Fruit fly (Drosophila melanogaster) whole organism, wandering third instar larva: ENCODE results near the gene Gem2.
A peak's percentile ranks its signal among the peaks of the same experiment; 100 is the strongest.

Experiments
- CG9705 ChIP-seq: fragments of 200-800 bp; sonication (Bioruptor generic); optimal IDR thresholded peaks from 2 replicates; lab custom pipeline; 2018; ENCODE audit warnings: missing biosample characterization, mild to moderate bottlenecking, missing genetic modification characterization
- Dfd ChIP-seq: fragments of >200 bp; optimal IDR thresholded peaks from 2 replicates; lab custom pipeline; 2017; ENCODE audit warnings: missing biosample characterization, missing genetic modification characterization
- Dif ChIP-seq: fragments of 200-275, 200-300 bp; sonication (Bioruptor generic); optimal IDR thresholded peaks from 2 replicates; lab custom pipeline; 2018; ENCODE audit warnings: missing biosample characterization, missing genetic modification characterization; ENCODE audit not compliant: partially characterized antibody
- Hr78 ChIP-seq: fragments of >200 bp; optimal IDR thresholded peaks from 2 replicates; lab custom pipeline; 2017; ENCODE audit warnings: missing biosample characterization, missing genetic modification characterization
- Jra ChIP-seq: sonication (Bioruptor generic); optimal IDR thresholded peaks from 2 replicates; lab custom pipeline; 2016; ENCODE audit warnings: missing biosample characterization, missing genetic modification characterization
- Mio ChIP-seq: sonication (Bioruptor generic); optimal IDR thresholded peaks from 2 replicates; lab custom pipeline; 2016; ENCODE audit warnings: missing biosample characterization, missing genetic modification characterization
- OdsH ChIP-seq: fragments of 200-800 bp; sonication (Bioruptor generic); optimal IDR thresholded peaks from 2 replicates; lab custom pipeline; 2016; ENCODE audit warnings: missing biosample characterization, mild to moderate bottlenecking, missing genetic modification characterization
- h ChIP-seq: fragments of 200-800 bp; sonication (Bioruptor generic); optimal IDR thresholded peaks from 3 replicates; lab custom pipeline; 2016; ENCODE audit warnings: missing biosample characterization, mild to moderate bottlenecking, missing genetic modification characterization
- jim ChIP-seq: fragments of 175-275, 200-325 bp; sonication (Bioruptor generic); optimal IDR thresholded peaks from 2 replicates; lab custom pipeline; 2016; ENCODE audit warnings: missing biosample characterization, mild to moderate bottlenecking, missing genetic modification characterization
- sv ChIP-seq: fragments of 200-800 bp; sonication (Bioruptor generic); optimal IDR thresholded peaks from 3 replicates; lab custom pipeline; 2016; ENCODE audit warnings: missing biosample characterization, missing genetic modification characterization
- tai ChIP-seq: sonication (Bioruptor generic); optimal IDR thresholded peaks from 2 replicates; lab custom pipeline; 2016; ENCODE audit warnings: missing biosample characterization, missing genetic modification characterization

DNA sequence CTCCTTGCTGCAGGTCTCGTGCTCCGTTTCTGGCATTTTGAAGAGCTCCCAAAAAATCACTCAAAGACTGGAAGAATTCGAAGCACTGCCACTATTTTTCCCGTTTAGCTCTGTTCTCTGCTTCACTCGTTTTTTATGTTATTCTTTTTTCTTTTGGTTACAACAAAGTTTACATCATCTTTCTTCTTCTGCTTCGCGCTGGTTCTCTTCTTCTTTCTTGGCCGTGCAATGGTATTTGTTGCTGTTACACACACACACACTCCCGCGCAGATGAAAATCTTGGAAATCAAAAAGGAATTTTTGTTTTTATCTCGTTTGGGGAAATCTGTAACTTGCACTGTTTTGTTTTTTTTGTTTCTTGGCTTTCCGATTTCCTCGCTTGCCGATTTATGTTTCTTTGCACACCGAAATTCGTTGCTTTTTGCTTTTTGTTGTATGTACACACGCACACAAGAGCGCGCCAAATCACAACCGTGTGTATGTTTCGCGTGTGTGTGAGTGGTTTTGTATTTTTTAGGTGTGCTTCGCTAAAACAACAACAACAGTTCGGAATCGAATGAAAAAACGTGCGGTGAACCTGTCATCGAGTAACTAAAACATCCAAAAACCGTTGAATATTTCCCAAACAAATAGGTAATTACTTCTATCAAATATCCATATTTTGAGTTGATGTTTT, 14.3 kb downstream of the Gem2 start:
- TF ChIP-seq Dfd (no peak), h (GFP tag; lab: Kevin White, UChicago) (peak; percentile 26), tai (GFP tag; lab: Kevin White, UChicago) (peak; percentile 53), OdsH (GFP tag; lab: Kevin White, UChicago) (peak; percentile 4), Dif (GFP tag; lab: Kevin White, UChicago) (no peak), Hr78 (no peak), Jra (GFP tag; lab: Kevin White, UChicago) (no peak), sv (GFP tag; lab: Kevin White, UChicago) (no peak), CG9705 (GFP tag; lab: Kevin White, UChicago) (no peak), jim (no peak), Mio (GFP tag; lab: Kevin White, UChicago) (no peak)
